Fruit fly (Drosophila melanogaster): ENCODE measurements around the gene CG8500.

CG8500 gene

dm6 chr3R:9762955-9763931, 21.2 kb upstream of the CG8500 start, which contains the start of the genes Snap24 and CG8478 (continued):
- TF ChIP-seq ci (GFP tag; IDR thresholded peaks at IDR 0.05) (no peak), hbn (GFP tag; IDR thresholded peaks at IDR 0.05; ENCODE audit: partially characterized antibody) (peak; percentile 65), D19A (tag; optimal IDR thresholded peaks at IDR 0.05) (peak; percentile 9), al (GFP tag; IDR thresholded peaks at IDR 0.05) (no peak), knrl (GFP tag; IDR thresholded peaks at IDR 0.05; ENCODE audit: partially characterized antibody) (peak; percentile 82), sisA (GFP tag; IDR thresholded peaks at IDR 0.05) (no peak), repo (GFP tag; optimal IDR thresholded peaks at IDR 0.05) (no peak), CG16813 (GFP tag; IDR thresholded peaks at IDR 0.05; ENCODE audit: partially characterized antibody) (peak; percentile 81), CG6254 (GFP tag; optimal IDR thresholded peaks at IDR 0.05) (no peak), CG14710 (tag; optimal IDR thresholded peaks at IDR 0.05) (peak; percentile 78), CG9932 (GFP tag; IDR thresholded peaks at IDR 0.05) (peak; percentile 50), CG8924 (tag; optimal IDR thresholded peaks at IDR 0.05) (peak; percentile 14), zen (tag; optimal IDR thresholded peaks at IDR 0.05) (peak; percentile 12), E2f2 (GFP tag; IDR thresholded peaks at IDR 0.05) (peak; percentile 85), CG34422 (GFP tag; IDR thresholded peaks at IDR 0.05) (peak; percentile 46; the same call in 1 of the 3 replicates), Bteb2 (GFP tag; optimal IDR thresholded peaks at IDR 0.05) (no peak), CG2712 (tag; optimal IDR thresholded peaks at IDR 0.05) (peak; percentile 6), mam (GFP tag; optimal IDR thresholded peaks at IDR 0.05) (peak; percentile 2), YL-1 (GFP tag; optimal IDR thresholded peaks at IDR 0.05) (peak; percentile 8), CG6654 (GFP tag; optimal IDR thresholded peaks at IDR 0.05) (no peak), ham (GFP tag; IDR thresholded peaks at IDR 0.05) (no peak), MESR4 (GFP tag; optimal IDR thresholded peaks at IDR 0.05) (peak; percentile 86), CG42726 (GFP tag; IDR thresholded peaks at IDR 0.05; ENCODE audit: partially characterized antibody) (peak; percentile 45; the same call in 1 of the 2 replicates), lbe (GFP tag; optimal IDR thresholded peaks at IDR 0.05) (no peak), CG30020 (tag; optimal IDR thresholded peaks at IDR 0.05) (peak; percentile 84), CG10209 (GFP tag; optimal IDR thresholded peaks at IDR 0.05) (no peak), unc-4 (GFP tag; IDR thresholded peaks at IDR 0.05; ENCODE audit: partially characterized antibody) (peak; percentile 74), Myb (GFP tag; optimal IDR thresholded peaks at IDR 0.05) (peak; percentile 75), sug (tag; optimal IDR thresholded peaks at IDR 0.05) (no peak), grau (tag; optimal IDR thresholded peaks at IDR 0.05) (peak; percentile 0), B-H2 (GFP tag; optimal IDR thresholded peaks at IDR 0.05) (no peak), ato (GFP tag; IDR thresholded peaks at IDR 0.05; ENCODE audit: partially characterized antibody) (peak; percentile 80), CG12391 (tag; optimal IDR thresholded peaks at IDR 0.05) (peak; percentile 42), chinmo (GFP tag; IDR thresholded peaks at IDR 0.05; ENCODE audit: partially characterized antibody) (peak; percentile 74; the same call in 2 of the 4 replicates), Dll (GFP tag; IDR thresholded peaks at IDR 0.05; ENCODE audit: partially characterized antibody) (peak; percentile 78; the same call in 3 of the 4 replicates), CG13287 (GFP tag; IDR thresholded peaks at IDR 0.05; ENCODE audit: partially characterized antibody) (peak; percentile 82), bbx (GFP tag; IDR thresholded peaks at IDR 0.05; ENCODE audit: partially characterized antibody) (peak; percentile 82), MBD-R2 (GFP tag; IDR thresholded peaks at IDR 0.05) (peak; percentile 59), onecut (GFP tag; IDR thresholded peaks at IDR 0.05) (peak; percentile 31; the same call in 1 of the 2 replicates), Camta (GFP tag; optimal IDR thresholded peaks at IDR 0.05) (peak; percentile 33), Sry-δ (GFP tag; optimal IDR thresholded peaks at IDR 0.05) (peak; percentile 88), CG13894 (tag; optimal IDR thresholded peaks at IDR 0.05) (no peak), CG2129 (GFP tag; IDR thresholded peaks at IDR 0.05; ENCODE audit: partially characterized antibody) (peak; percentile 57), zen2 (GFP tag; IDR thresholded peaks at IDR 0.05; ENCODE audit: partially characterized antibody) (peak; percentile 66; the same call in 2 of the 3 replicates), HLH4C (GFP tag; IDR thresholded peaks at IDR 0.05; ENCODE audit: partially characterized antibody) (peak; percentile 77), CG12219 (GFP tag; optimal IDR thresholded peaks at IDR 0.05) (no peak)

Measured in whole organism, embryonic.